Worm (Caenorhabditis elegans) whole organism, L3 larva: ENCODE results near the gene T23F2.5.

Experiments
- R02D3.7 ChIP-seq: fragments of 150-350 bp; optimal IDR thresholded peaks from 2 replicates; lab custom pipeline; 2014; ENCODE audit warnings: missing biosample characterization, missing genetic modification characterization
- ZK546.5 ChIP-seq: sonication (generic microtip); optimal IDR thresholded peaks from 2 replicates; lab custom pipeline; 2017; ENCODE audit warnings: missing biosample characterization, missing genetic modification characterization
- aly-2 ChIP-seq: fragments of 150-350 bp; optimal IDR thresholded peaks from 2 replicates; lab custom pipeline; 2014; ENCODE audit warnings: missing biosample characterization, missing genetic modification characterization
- ceh-9 ChIP-seq: sonication (generic microtip); optimal IDR thresholded peaks from 2 replicates; lab custom pipeline; 2018; ENCODE audit warnings: missing biosample characterization, missing genetic modification characterization
- egl-5 ChIP-seq: fragments of 150-350 bp; optimal IDR thresholded peaks from 2 replicates; lab custom pipeline; 2017; ENCODE audit warnings: missing biosample characterization, missing genetic modification reagents, missing genetic modification characterization, inconsistent platforms
- elt-1 ChIP-seq: fragments of 150-350 bp; optimal IDR thresholded peaks from 2 replicates; lab custom pipeline; 2014; ENCODE audit warnings: missing biosample characterization, missing genetic modification characterization
- elt-2 ChIP-seq: sonication (generic microtip); optimal IDR thresholded peaks from 2 replicates; lab custom pipeline; 2016; ENCODE audit warnings: missing genetic modification reagents, mild to moderate bottlenecking, missing genetic modification characterization, missing compliant biosample characterization
- elt-3 ChIP-seq, 3 experiments: fragments of 150-350 bp in 1 of 3; sonication (generic microtip) in 2 of 3; optimal IDR thresholded peaks; 2 replicates in 2 of 3; 4 replicates in 1 of 3; lab custom pipeline; 2014 to 2017; ENCODE audit warnings: missing biosample characterization in 3 of 3, missing genetic modification characterization in 3 of 3
- eor-1 ChIP-seq, 2 experiments: fragments of 150-350 bp; optimal IDR thresholded peaks; 2 replicates each; lab custom pipeline; 2014 to 2018; ENCODE audit warnings: missing biosample characterization in 2 of 2, missing genetic modification characterization in 2 of 2
- fos-1 ChIP-seq: fragments of 150-350 bp; optimal IDR thresholded peaks from 2 replicates; lab custom pipeline; 2014; ENCODE audit warnings: missing biosample characterization, missing genetic modification characterization
- hmg-11 ChIP-seq: sonication (generic microtip); optimal IDR thresholded peaks from 2 replicates; lab custom pipeline; 2016; ENCODE audit warnings: missing genetic modification characterization, missing compliant biosample characterization
- jun-1 ChIP-seq: fragments of 150-350 bp; optimal IDR thresholded peaks from 2 replicates; lab custom pipeline; 2014; ENCODE audit warnings: missing biosample characterization, missing genetic modification reagents, missing genetic modification characterization
- lin-39 ChIP-seq: fragments of 150-350 bp; optimal IDR thresholded peaks from 2 replicates; lab custom pipeline; 2018; ENCODE audit warnings: missing biosample characterization, missing genetic modification reagents, missing genetic modification characterization
- mdl-1 ChIP-seq: fragments of 150-350 bp; optimal IDR thresholded peaks from 2 replicates; lab custom pipeline; 2014; ENCODE audit warnings: missing biosample characterization, missing genetic modification characterization
- mml-1 ChIP-seq: fragments of 150-350 bp; sonication (generic microtip); optimal IDR thresholded peaks from 3 replicates; lab custom pipeline; 2014; ENCODE audit warnings: missing biosample characterization, missing genetic modification characterization
- nfya-1 ChIP-seq: sonication (generic microtip); optimal IDR thresholded peaks from 2 replicates; lab custom pipeline; 2017; ENCODE audit warnings: missing genetic modification characterization, mild to moderate bottlenecking, missing compliant biosample characterization, antibody characterized with exemption, moderate library complexity; ENCODE audit not compliant: insufficient read depth
- nhr-237 ChIP-seq: fragments of 150-350 bp; optimal IDR thresholded peaks from 2 replicates; lab custom pipeline; 2014; ENCODE audit warnings: missing biosample characterization, missing genetic modification characterization
- nhr-25 ChIP-seq: sonication (generic microtip); optimal IDR thresholded peaks from 2 replicates; lab custom pipeline; 2017; ENCODE audit warnings: missing biosample characterization, missing genetic modification characterization
- nhr-43 ChIP-seq: sonication (generic microtip); optimal IDR thresholded peaks from 2 replicates; lab custom pipeline; 2016; ENCODE audit warnings: mild to moderate bottlenecking, missing genetic modification characterization, missing compliant biosample characterization; ENCODE audit not compliant: poor library complexity, severe bottlenecking
- nhr-67 ChIP-seq: fragments of 150-350 bp; optimal IDR thresholded peaks from 2 replicates; lab custom pipeline; 2014; ENCODE audit warnings: missing biosample characterization, missing genetic modification characterization
- pha-4 ChIP-seq: fragments of 150-350 bp; optimal IDR thresholded peaks from 2 replicates; lab custom pipeline; 2014; ENCODE audit warnings: missing biosample characterization, missing genetic modification reagents, missing genetic modification characterization
- pqm-1 ChIP-seq: fragments of 150-350 bp; optimal IDR thresholded peaks from 2 replicates; lab custom pipeline; 2017; ENCODE audit warnings: missing biosample characterization, missing genetic modification characterization, inconsistent platforms
- skn-1 ChIP-seq: fragments of 150-350 bp; optimal IDR thresholded peaks from 2 replicates; lab custom pipeline; 2014; ENCODE audit warnings: missing biosample characterization, missing genetic modification characterization
- tbx-2 ChIP-seq: sonication (generic microtip); optimal IDR thresholded peaks from 2 replicates; lab custom pipeline; 2016; ENCODE audit warnings: mild to moderate bottlenecking, missing genetic modification characterization, missing compliant biosample characterization
- zag-1 ChIP-seq: fragments of 150-350 bp; optimal IDR thresholded peaks from 2 replicates; lab custom pipeline; 2014; ENCODE audit warnings: missing biosample characterization, missing genetic modification characterization
- ztf-11 ChIP-seq: fragments of 150-350 bp; optimal IDR thresholded peaks from 2 replicates; lab custom pipeline; 2014; ENCODE audit warnings: missing biosample characterization, missing genetic modification characterization
- ztf-4 ChIP-seq: fragments of 150-350 bp; optimal IDR thresholded peaks from 2 replicates; lab custom pipeline; 2014; ENCODE audit warnings: missing biosample characterization, missing genetic modification characterization

Gene T23F2.5

ce11 chrX:5470111-5470745 lies 46.7 kb downstream of the T23F2.5 start:
- TF ChIP-seq ztf-11 (no peak), aly-2 (tag; lab: Kevin White, UChicago) (no peak), pha-4 (tag; lab: Kevin White, UChicago) (no peak), eor-1 (tag; optimal IDR thresholded peaks at IDR 0.05; lab: Kevin White, UChicago) (no peak), elt-1 (tag; lab: Kevin White, UChicago) (peak; percentile 64), pqm-1 (tag; lab: Kevin White, UChicago) (no peak), elt-2 (no peak), nhr-25 (tag; lab: Kevin White, UChicago) (peak; percentile 46), zag-1 (tag; lab: Kevin White, UChicago) (no peak), egl-5 (no peak), nhr-237 (tag; lab: Kevin White, UChicago) (no peak), nhr-67 (tag; lab: Kevin White, UChicago) (no peak)

- TF ChIP-seq ceh-9, result no peak
- no peak for TF ChIP-seq nhr-67 (tag; lab: Kevin White, UChicago)
- peak; percentile 85 for TF ChIP-seq elt-2
- no peak for TF ChIP-seq R02D3.7
- TF ChIP-seq skn-1 (tag; lab: Kevin White, UChicago), result no peak
- peak; percentile 36 for TF ChIP-seq nhr-25 (tag; lab: Kevin White, UChicago)
- TF ChIP-seq lin-39 (tag; lab: Kevin White, UChicago), result no peak
- TF ChIP-seq ZK546.5 (tag; lab: Kevin White, UChicago), result no peak
- TF ChIP-seq mml-1 (tag; lab: Kevin White, UChicago), result peak; percentile 44
- TF ChIP-seq hmg-11, result no peak
- TF ChIP-seq jun-1, result no peak
- no peak for TF ChIP-seq nfya-1
- TF ChIP-seq ztf-4 (tag; lab: Kevin White, UChicago), result no peak
- TF ChIP-seq fos-1 (tag; lab: Kevin White, UChicago), result no peak
- peak; percentile 46 for TF ChIP-seq pha-4 (tag; lab: Kevin White, UChicago)
- no peak for TF ChIP-seq tbx-2
- peak; percentile 57 for TF ChIP-seq mdl-1
- TF ChIP-seq pqm-1 (tag; lab: Kevin White, UChicago), result peak; percentile 78
- TF ChIP-seq, all 47 proteins: peak for 6
Observed at ce11 chrX:5467820-5468270, 49.1 kb downstream of the T23F2.5 start, which contains the start of gene dpyd-1. Gene dpyd-1, plus strand, starts transcription at chrX:5467870.

- no peak for TF ChIP-seq pha-4 (tag; lab: Kevin White, UChicago)
- peak; percentile 9 for TF ChIP-seq R02D3.7
- peak; percentile 38 for TF ChIP-seq nfya-1
- peak; percentile 64 for TF ChIP-seq nhr-43 (tag; lab: Kevin White, UChicago)
- TF ChIP-seq pqm-1 (tag; lab: Kevin White, UChicago), result peak; percentile 71
- TF ChIP-seq elt-3 (tag; optimal IDR thresholded peaks at IDR 0.05; lab: Kevin White, UChicago), result peak; percentile 26 to 92 (median 91)
- no peak for TF ChIP-seq tbx-2
- TF ChIP-seq elt-2, result peak; percentile 96
- TF ChIP-seq jun-1, result peak; percentile 57
Observed at ce11 chrX:5467308-5467707, 49.7 kb downstream of the T23F2.5 start.
